Fruit fly (Drosophila melanogaster) whole organism, prepupa: ENCODE data around the gene sle.

Source experiments
- CG10631 ChIP-seq: fragments of 200-800 bp; sonication (Bioruptor generic); optimal IDR thresholded peaks from 2 replicates; lab custom pipeline; 2016; ENCODE audit warnings: missing biosample characterization, missing genetic modification characterization
- CG11294 ChIP-seq: fragments of 200-800 bp; sonication (Bioruptor generic); IDR thresholded peaks from 2 replicates; pipeline ENCODE4 v1.3.6; 2022; ENCODE audit warnings: missing biosample characterization, missing genetic modification characterization
- CG11762 ChIP-seq: fragments of 200-800 bp; sonication (Bioruptor generic); optimal IDR thresholded peaks from 3 replicates; lab custom pipeline; 2016; ENCODE audit warnings: missing biosample characterization, missing genetic modification characterization; ENCODE audit not compliant: insufficient read depth
- CG11902 ChIP-seq: fragments of 200-800 bp; sonication (Bioruptor generic); optimal IDR thresholded peaks from 3 replicates; lab custom pipeline; 2016; ENCODE audit warnings: missing biosample characterization, missing genetic modification characterization
- CG15336 ChIP-seq: fragments of 200-800 bp; sonication (Bioruptor generic); IDR thresholded peaks from 2 replicates; pipeline ENCODE4 v1.3.6; 2022; ENCODE audit warnings: missing biosample characterization, missing genetic modification characterization
- CG1621 ChIP-seq: fragments of 200-800 bp; sonication (Bioruptor generic); optimal IDR thresholded peaks from 3 replicates; lab custom pipeline; 2018; ENCODE audit warnings: missing biosample characterization, mild to moderate bottlenecking, missing genetic modification characterization
- CG16779 ChIP-seq: fragments of 200-800 bp; sonication (Bioruptor generic); optimal IDR thresholded peaks from 3 replicates; lab custom pipeline; 2017; ENCODE audit warnings: missing biosample characterization, mild to moderate bottlenecking, missing genetic modification characterization
- CG3032 ChIP-seq: fragments of 200-800 bp; optimal IDR thresholded peaks from 2 replicates; lab custom pipeline; 2019; ENCODE audit warnings: missing biosample characterization, mild to moderate bottlenecking, missing genetic modification characterization, moderate library complexity
- CG31627 ChIP-seq: fragments of 200-800 bp; sonication (Bioruptor generic); optimal IDR thresholded peaks from 3 replicates; lab custom pipeline; 2016; ENCODE audit warnings: missing biosample characterization, missing genetic modification characterization
- CG32006 ChIP-seq: fragments of 200-800 bp; sonication (Bioruptor generic); optimal IDR thresholded peaks from 3 replicates; lab custom pipeline; 2017; ENCODE audit warnings: missing biosample characterization, mild to moderate bottlenecking, missing genetic modification characterization
- CG34406 ChIP-seq: fragments of 200-800 bp; sonication (Bioruptor generic); optimal IDR thresholded peaks from 3 replicates; lab custom pipeline; 2016; ENCODE audit warnings: missing biosample characterization, missing genetic modification characterization
- CG4318 ChIP-seq: fragments of 200-800 bp; sonication (Bioruptor generic); optimal IDR thresholded peaks from 3 replicates; lab custom pipeline; 2017; ENCODE audit warnings: missing biosample characterization, mild to moderate bottlenecking, missing genetic modification characterization
- CG6163 ChIP-seq: fragments of 200-800 bp; sonication (Bioruptor generic); IDR thresholded peaks from 3 replicates; pipeline ENCODE4 v1.3.6; 2022; ENCODE audit warnings: missing biosample characterization, missing genetic modification characterization
- CG6792 ChIP-seq: fragments of 200-800 bp; sonication (Bioruptor generic); optimal IDR thresholded peaks from 3 replicates; lab custom pipeline; 2016; ENCODE audit warnings: missing biosample characterization, missing genetic modification characterization
- CG6808 ChIP-seq: fragments of 200-800 bp; sonication (Bioruptor generic); optimal IDR thresholded peaks from 3 replicates; lab custom pipeline; 2017; ENCODE audit warnings: missing biosample characterization, missing genetic modification characterization, mild to moderate bottlenecking, moderate library complexity, missing genetic modification reagents
- CG6854 ChIP-seq: fragments of 200-800 bp; sonication (Bioruptor generic); optimal IDR thresholded peaks from 2 replicates; lab custom pipeline; 2017; ENCODE audit warnings: missing biosample characterization, mild to moderate bottlenecking, missing genetic modification characterization
- CG7368 ChIP-seq: fragments of 200-800 bp; sonication (Bioruptor generic); optimal IDR thresholded peaks from 3 replicates; lab custom pipeline; 2016; ENCODE audit warnings: missing biosample characterization, missing genetic modification characterization
- CG8119 ChIP-seq: fragments of 200-800 bp; sonication (Bioruptor generic); IDR thresholded peaks from 3 replicates; pipeline ENCODE4 v1.3.6; 2022; ENCODE audit warnings: missing biosample characterization, missing genetic modification characterization
- CG8632 ChIP-seq: fragments of 200-800 bp; sonication (Bioruptor generic); optimal IDR thresholded peaks from 3 replicates; lab custom pipeline; 2016; ENCODE audit warnings: missing biosample characterization, missing genetic modification characterization
- Eip78C ChIP-seq: fragments of 200-800 bp; sonication (Bioruptor generic); peaks from one replicate; lab custom pipeline; 2016; ENCODE audit warnings: missing biosample characterization, missing genetic modification characterization
- Eip93F ChIP-seq: fragments of 200-800 bp; sonication (Bioruptor generic); optimal IDR thresholded peaks from 2 replicates; lab custom pipeline; 2016; ENCODE audit warnings: missing biosample characterization, mild to moderate bottlenecking, missing genetic modification characterization
- Ets96B ChIP-seq: fragments of 200-800 bp; optimal IDR thresholded peaks from 2 replicates; lab custom pipeline; 2019; ENCODE audit warnings: missing biosample characterization, mild to moderate bottlenecking, missing genetic modification characterization, moderate library complexity
- Gug ChIP-seq: fragments of 200-800 bp; sonication (Bioruptor generic); IDR thresholded peaks from 2 replicates; pipeline ENCODE4 v1.3.6; 2022; ENCODE audit warnings: missing biosample characterization, missing genetic modification characterization
- Hr38 ChIP-seq: sonication (Bioruptor generic); optimal IDR thresholded peaks from 2 replicates; lab custom pipeline; 2016; ENCODE audit warnings: missing biosample characterization, missing genetic modification characterization
- Hr39 ChIP-seq: fragments of 200-800 bp; sonication (Bioruptor generic); optimal IDR thresholded peaks from 2 replicates; lab custom pipeline; 2016; ENCODE audit warnings: missing biosample characterization, missing genetic modification characterization
- Hr4 ChIP-seq: fragments of 200-800 bp; sonication (Bioruptor generic); optimal IDR thresholded peaks from 3 replicates; lab custom pipeline; 2016; ENCODE audit warnings: missing biosample characterization, missing genetic modification characterization
- Lpt ChIP-seq: fragments of 200-800 bp; sonication (Bioruptor generic); optimal IDR thresholded peaks from 3 replicates; lab custom pipeline; 2016; ENCODE audit warnings: missing biosample characterization, missing genetic modification characterization
- Met ChIP-seq: fragments of 200-800 bp; sonication (Bioruptor generic); optimal IDR thresholded peaks from 3 replicates; lab custom pipeline; 2016; ENCODE audit warnings: missing biosample characterization, missing genetic modification characterization
- Smox ChIP-seq: fragments of 200-800 bp; sonication (Bioruptor generic); optimal IDR thresholded peaks from 3 replicates; lab custom pipeline; 2016; ENCODE audit warnings: missing biosample characterization, missing genetic modification characterization
- Sox15 ChIP-seq: fragments of 200-800 bp; sonication (Bioruptor generic); optimal IDR thresholded peaks from 3 replicates; lab custom pipeline; 2016; ENCODE audit warnings: missing biosample characterization, missing genetic modification characterization
- cyc ChIP-seq: fragments of 200-800 bp; sonication (Bioruptor generic); optimal IDR thresholded peaks from 3 replicates; lab custom pipeline; 2016; ENCODE audit warnings: missing biosample characterization, missing genetic modification characterization
- dac ChIP-seq: fragments of 200-800 bp; sonication (Bioruptor generic); optimal IDR thresholded peaks from 2 replicates; lab custom pipeline; 2017; ENCODE audit warnings: missing biosample characterization, mild to moderate bottlenecking, missing genetic modification characterization
- dsx ChIP-seq: fragments of 200-800 bp; optimal IDR thresholded peaks from 3 replicates; lab custom pipeline; 2019; ENCODE audit warnings: missing biosample characterization, mild to moderate bottlenecking, missing genetic modification characterization, moderate library complexity; ENCODE audit not compliant: poor library complexity, severe bottlenecking
- eg ChIP-seq: fragments of 200-800 bp; sonication (Bioruptor generic); IDR thresholded peaks from 3 replicates; pipeline ENCODE4 v1.3.6; 2022; ENCODE audit warnings: missing biosample characterization, missing genetic modification characterization
- esn ChIP-seq: fragments of 200-800 bp; sonication (Bioruptor generic); optimal IDR thresholded peaks from 2 replicates; lab custom pipeline; 2016; ENCODE audit warnings: missing biosample characterization, mild to moderate bottlenecking, missing genetic modification characterization, moderate library complexity
- fd59A ChIP-seq: fragments of 200-800 bp; sonication (Bioruptor generic); optimal IDR thresholded peaks from 2 replicates; lab custom pipeline; 2017; ENCODE audit warnings: missing biosample characterization, mild to moderate bottlenecking, missing genetic modification characterization, missing genetic modification reagents
- fd85E ChIP-seq: fragments of 200-800 bp; sonication (Bioruptor generic); optimal IDR thresholded peaks from 3 replicates; lab custom pipeline; 2016; ENCODE audit warnings: missing biosample characterization, missing genetic modification characterization
- fkh ChIP-seq: fragments of 200-800 bp; sonication (Bioruptor generic); optimal IDR thresholded peaks from 3 replicates; lab custom pipeline; 2017; ENCODE audit warnings: missing biosample characterization, mild to moderate bottlenecking, missing genetic modification characterization, moderate library complexity
- lz ChIP-seq: fragments of 200-800 bp; sonication (Bioruptor generic); optimal IDR thresholded peaks from 3 replicates; lab custom pipeline; 2016; ENCODE audit warnings: missing biosample characterization, missing genetic modification characterization
- net ChIP-seq: fragments of 200-800 bp; sonication (Bioruptor generic); optimal IDR thresholded peaks from 3 replicates; lab custom pipeline; 2016; ENCODE audit warnings: missing biosample characterization, missing genetic modification characterization
- salr ChIP-seq, 2 experiments: fragments of 200-800 bp; sonication (Bioruptor generic); optimal IDR thresholded peaks; 3 replicates each; lab custom pipeline; 2016 to 2018; ENCODE audit warnings: missing biosample characterization in 2 of 2, missing genetic modification characterization in 2 of 2, mild to moderate bottlenecking in 1 of 2
- spab ChIP-seq: fragments of 200-800 bp; sonication (Bioruptor generic); optimal IDR thresholded peaks from 2 replicates; lab custom pipeline; 2017; ENCODE audit warnings: missing biosample characterization, mild to moderate bottlenecking, missing genetic modification characterization, missing genetic modification reagents
- ss ChIP-seq, 2 experiments: fragments of 200-800 bp; sonication (Bioruptor generic); optimal IDR thresholded peaks; 2 replicates in 1 of 2; 3 replicates in 1 of 2; lab custom pipeline; 2017 to 2018; ENCODE audit warnings: mild to moderate bottlenecking in 2 of 2, missing biosample characterization in 2 of 2, missing genetic modification characterization in 2 of 2, moderate library complexity in 1 of 2
- svp ChIP-seq: fragments of 200-800 bp; sonication (Bioruptor generic); peaks from one replicate; lab custom pipeline; 2016; ENCODE audit warnings: missing biosample characterization, missing genetic modification characterization
- vri ChIP-seq: fragments of 200-800 bp; sonication (Bioruptor generic); optimal IDR thresholded peaks from 3 replicates; lab custom pipeline; 2016; ENCODE audit warnings: missing biosample characterization, mild to moderate bottlenecking, missing genetic modification characterization

The sle gene

dm6 chr3R:10351960-10352458, 19.1 kb downstream of the sle start (continued):
- TF ChIP-seq CG6854 (GFP tag; lab: Kevin White, UChicago) (peak; percentile 98), CG16779 (tag; lab: Kevin White, UChicago) (peak; percentile 98), CG4318 (GFP tag; lab: Kevin White, UChicago) (peak; percentile 65), Hr38 (GFP tag; lab: Kevin White, UChicago) (no peak), eg (no peak), CG11294 (GFP tag; lab: Robert Waterston, UW) (no peak), vri (peak; percentile 75), Eip93F (GFP tag; lab: Kevin White, UChicago) (peak; percentile 8), Ets96B (peak; percentile 99), CG15336 (GFP tag; lab: Robert Waterston, UW) (no peak), Eip78C (peak; percentile 87), salr (GFP tag; optimal IDR thresholded peaks at IDR 0.05; lab: Kevin White, UChicago) (peak; percentile 92 to 99), svp (GFP tag; lab: Kevin White, UChicago) (peak; percentile 68), dsx (GFP tag; lab: Kevin White, UChicago) (peak; percentile 99), fd59A (GFP tag; lab: Kevin White, UChicago) (peak; percentile 96), ss (GFP tag; optimal IDR thresholded peaks at IDR 0.05; lab: Kevin White, UChicago) (peak; percentile 99), CG8119 (GFP tag; lab: Robert Waterston, UW) (no peak), CG10631 (GFP tag; lab: Kevin White, UChicago) (peak; percentile 79), fd85E (peak; percentile 77), CG6163 (no peak), CG11902 (GFP tag; lab: Kevin White, UChicago) (no peak), Hr39 (GFP tag; lab: Kevin White, UChicago) (no peak), dac (GFP tag; lab: Kevin White, UChicago) (peak; percentile 99), net (GFP tag; lab: Kevin White, UChicago) (peak; percentile 93)

DNA sequence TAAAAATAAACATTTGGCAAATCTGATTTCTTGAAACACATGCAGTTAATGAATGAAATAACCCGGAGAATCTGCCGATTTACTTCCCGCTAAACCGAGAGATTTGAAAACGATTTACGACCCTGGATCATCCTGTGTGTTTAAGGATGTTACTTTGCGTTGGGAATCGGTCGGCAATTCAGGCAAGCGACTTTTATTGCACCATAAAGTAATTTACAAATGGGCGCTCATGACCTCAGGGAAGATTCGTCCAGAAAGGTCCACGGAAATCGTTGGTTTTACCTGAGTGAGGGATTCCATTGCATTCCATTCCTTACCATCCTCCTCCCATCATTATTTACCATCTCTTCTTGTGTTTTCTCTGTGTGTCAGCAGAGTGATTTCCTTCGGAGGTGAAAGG, 19.9 kb downstream of the sle start:
- TF ChIP-seq CG10631 (GFP tag; lab: Kevin White, UChicago), result no peak
- TF ChIP-seq CG15336 (GFP tag; lab: Robert Waterston, UW), result no peak
- TF ChIP-seq CG6854 (GFP tag; lab: Kevin White, UChicago), result no peak
- no peak for TF ChIP-seq CG34406 (GFP tag; lab: Kevin White, UChicago)
- no peak for TF ChIP-seq vri
- no peak for TF ChIP-seq Gug
- TF ChIP-seq CG6792, result no peak
- TF ChIP-seq eg, result no peak

dm6 chr3R:10353932-10354703, 21.2 kb downstream of the sle start:
- TF ChIP-seq CG15336 (GFP tag; lab: Robert Waterston, UW) (no peak), Eip93F (GFP tag; lab: Kevin White, UChicago) (no peak), Met (peak; percentile 29), CG7368 (GFP tag; lab: Kevin White, UChicago) (no peak), dac (GFP tag; lab: Kevin White, UChicago) (no peak), CG31627 (GFP tag; lab: Kevin White, UChicago) (peak; percentile 15), CG3032 (tag; lab: Kevin White, UChicago) (peak; percentile 41), CG32006 (GFP tag; lab: Kevin White, UChicago) (peak; percentile 38), Smox (GFP tag; lab: Kevin White, UChicago) (peak; percentile 27), fd85E (no peak), CG11762 (no peak), CG6854 (GFP tag; lab: Kevin White, UChicago) (no peak), CG8632 (GFP tag; lab: Kevin White, UChicago) (no peak), CG1621 (tag; lab: Kevin White, UChicago) (no peak), CG34406 (GFP tag; lab: Kevin White, UChicago) (peak; percentile 2), Eip78C (peak; percentile 65), cyc (GFP tag; lab: Kevin White, UChicago) (no peak), ss (GFP tag; optimal IDR thresholded peaks at IDR 0.05; lab: Kevin White, UChicago) (no peak), CG10631 (GFP tag; lab: Kevin White, UChicago) (peak; percentile 43), Sox15 (GFP tag; lab: Kevin White, UChicago) (no peak), CG16779 (tag; lab: Kevin White, UChicago) (no peak), fkh (GFP tag; lab: Kevin White, UChicago) (no peak), CG6808 (GFP tag; lab: Kevin White, UChicago) (no peak), CG8119 (GFP tag; lab: Robert Waterston, UW) (no peak), Lpt (no peak), Ets96B (peak; percentile 41), esn (GFP tag; lab: Kevin White, UChicago) (peak; percentile 43), lz (GFP tag; lab: Kevin White, UChicago) (peak; percentile 3), Hr4 (GFP tag; lab: Kevin White, UChicago) (peak; percentile 5), spab (GFP tag; lab: Kevin White, UChicago) (no peak)
